Worm (Caenorhabditis elegans): ENCODE data around the gene fars-3.

DNA sequence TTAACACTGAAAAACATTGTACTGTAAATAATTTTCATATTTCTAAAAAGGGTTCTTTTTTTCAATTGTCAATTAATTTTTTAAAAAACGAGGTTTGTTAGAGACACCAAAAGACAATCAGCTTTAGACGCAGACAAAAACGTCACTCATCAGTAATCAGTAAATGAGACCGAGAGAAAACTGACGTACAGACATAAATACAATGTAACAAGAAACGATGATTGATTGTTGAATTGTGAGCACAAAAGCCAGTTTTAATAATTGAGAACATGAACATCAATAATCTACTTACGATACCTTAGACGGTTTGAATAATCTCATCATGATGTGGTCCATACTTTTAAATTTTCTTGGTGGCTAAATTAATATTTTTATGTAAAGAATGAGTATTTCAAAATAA is 42.1 kb downstream of the fars-3 start:
- TF ChIP-seq sdz-12 (GFP tag; optimal IDR thresholded peaks at IDR 0.05) (no peak), pha-4 (GFP tag; IDR thresholded peaks at IDR 0.05) (no peak), pha-4 (tag; optimal IDR thresholded peaks at IDR 0.05) (no peak), lin-13 (GFP tag; optimal IDR thresholded peaks at IDR 0.05) (no peak), ZK546.5 (tag; optimal IDR thresholded peaks at IDR 0.05) (no peak), skn-1 (tag; optimal IDR thresholded peaks at IDR 0.05) (no peak), ces-1 (GFP tag; optimal IDR thresholded peaks at IDR 0.05) (no peak), nhr-76 (tag; optimal IDR thresholded peaks at IDR 0.05) (no peak), lsy-2 (tag; optimal IDR thresholded peaks at IDR 0.05) (no peak), pqm-1 (tag; optimal IDR thresholded peaks at IDR 0.05) (no peak), mxl-3 (GFP tag; optimal IDR thresholded peaks at IDR 0.05) (no peak), nhr-48 (tag; optimal IDR thresholded peaks at IDR 0.05) (peak; percentile 21)
